Worm (Caenorhabditis elegans): ENCODE data around the gene Y68A4A.10.

Y68A4A.10 gene

DNA sequence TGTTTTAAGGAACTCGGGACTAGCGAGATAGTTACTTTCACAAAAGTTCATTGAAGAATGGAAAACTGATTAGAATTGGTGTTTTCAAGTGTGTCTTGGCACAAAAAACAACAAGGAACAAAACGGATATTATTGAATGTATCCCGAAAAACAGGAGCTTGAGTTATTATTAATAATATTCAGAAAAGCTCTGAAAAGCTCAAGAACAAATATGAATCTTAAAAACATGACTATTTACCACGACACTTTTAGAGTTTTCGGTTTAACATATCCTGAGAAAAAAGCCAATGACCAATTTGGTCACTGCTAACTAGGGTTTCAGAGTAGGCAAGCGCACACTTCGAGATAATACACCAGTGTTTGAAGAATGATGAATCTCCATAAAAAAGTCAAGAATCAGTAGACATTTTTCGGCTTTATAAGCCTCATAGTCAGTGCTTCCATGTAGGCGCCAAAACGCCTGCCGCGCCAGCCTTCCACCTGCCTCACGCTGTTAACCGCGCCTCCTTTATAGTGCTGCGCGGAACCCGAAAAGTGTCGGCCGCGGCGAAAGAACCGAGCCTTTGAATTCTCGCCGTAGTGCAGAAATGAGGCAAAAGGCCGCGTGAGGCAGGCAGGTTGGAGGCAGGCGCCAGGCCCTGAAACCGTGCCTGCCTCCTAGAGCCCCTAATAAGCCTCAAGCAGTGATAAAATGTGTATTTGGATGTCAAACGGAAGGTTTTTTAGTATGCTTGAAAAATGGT is 10.2 kb downstream of the Y68A4A.10 start, which contains the start of gene srh-236:
srh-236 (minus strand) TSS at position 51 of the 743 bp plus-strand sequence.
- no peak for TF ChIP-seq T22C8.4 (GFP tag; IDR thresholded peaks at IDR 0.05)
- TF ChIP-seq cog-1 (tag; optimal IDR thresholded peaks at IDR 0.05), result no peak
- TF ChIP-seq ref-1 (GFP tag; conservative IDR thresholded peaks at IDR 0.05), result no peak
- no peak for TF ChIP-seq flt-1 (GFP tag; IDR thresholded peaks at IDR 0.05)
- TF ChIP-seq tab-1 (GFP tag; IDR thresholded peaks at IDR 0.05), result no peak
- TF ChIP-seq klf-2 (GFP tag; conservative IDR thresholded peaks at IDR 0.05), result no peak
- TF ChIP-seq ztf-29 (GFP tag; IDR thresholded peaks at IDR 0.05), result no peak
- TF ChIP-seq med-1 (GFP tag; optimal IDR thresholded peaks at IDR 0.05; ENCODE audit: insufficient read depth), result no peak
- TF ChIP-seq ztf-23 (GFP tag; IDR thresholded peaks at IDR 0.05), result no peak

DNA sequence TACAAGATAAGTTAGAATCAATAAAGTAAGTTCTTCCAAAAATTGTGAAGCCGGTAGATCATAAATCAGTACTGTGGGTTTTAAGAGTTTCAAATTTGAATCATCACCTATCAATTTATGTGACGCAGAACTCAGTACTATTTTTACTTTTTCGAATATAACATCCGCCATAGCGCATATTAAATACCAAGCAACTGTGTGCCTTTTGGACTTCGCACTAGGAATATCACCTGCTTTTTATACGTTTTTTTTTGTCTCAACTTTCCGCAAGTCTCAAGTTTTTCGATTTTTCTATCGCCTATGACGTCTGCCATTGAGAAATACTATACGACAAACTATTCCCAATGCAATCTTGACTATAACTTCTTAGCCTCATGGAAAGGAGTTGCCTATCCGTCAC is 10.8 kb downstream of the Y68A4A.10 start, which contains the start of gene srh-113:
srh-113 (plus strand) TSS at position 301 of the 400 bp plus-strand sequence.
- no peak for TF ChIP-seq med-1 (GFP tag; optimal IDR thresholded peaks at IDR 0.05; ENCODE audit: insufficient read depth)

DNA sequence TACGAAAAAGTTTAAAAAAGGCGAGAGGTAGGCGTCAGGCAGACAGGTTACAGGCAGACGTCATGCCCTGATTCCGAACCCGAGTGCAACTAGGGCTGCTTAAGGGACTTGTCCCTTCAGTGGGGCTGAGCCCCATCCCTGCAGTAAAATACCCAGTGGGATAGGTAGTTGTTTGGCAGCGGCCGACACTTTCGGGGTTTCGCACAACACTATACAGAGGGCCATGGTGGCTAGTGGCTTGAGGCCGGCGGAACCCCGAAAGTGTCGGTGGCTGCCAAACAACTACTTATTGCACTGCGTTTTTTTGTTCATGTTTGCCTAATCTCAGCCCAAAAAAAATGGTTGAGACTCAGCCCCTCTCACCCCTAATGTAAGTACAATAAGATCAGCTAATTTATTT is 13.7 kb downstream of the Y68A4A.10 start:
- no peak for TF ChIP-seq ref-1 (GFP tag; conservative IDR thresholded peaks at IDR 0.05)
- no peak for TF ChIP-seq T22C8.4 (GFP tag; IDR thresholded peaks at IDR 0.05)
- TF ChIP-seq tab-1 (GFP tag; IDR thresholded peaks at IDR 0.05), result no peak
- no peak for TF ChIP-seq cog-1 (tag; optimal IDR thresholded peaks at IDR 0.05)
- TF ChIP-seq ztf-29 (GFP tag; IDR thresholded peaks at IDR 0.05), result no peak
- no peak for TF ChIP-seq med-1 (GFP tag; optimal IDR thresholded peaks at IDR 0.05; ENCODE audit: insufficient read depth)
- TF ChIP-seq flt-1 (GFP tag; IDR thresholded peaks at IDR 0.05), result no peak
- TF ChIP-seq klf-2 (GFP tag; conservative IDR thresholded peaks at IDR 0.05), result no peak
- TF ChIP-seq ztf-23 (GFP tag; IDR thresholded peaks at IDR 0.05), result no peak

DNA sequence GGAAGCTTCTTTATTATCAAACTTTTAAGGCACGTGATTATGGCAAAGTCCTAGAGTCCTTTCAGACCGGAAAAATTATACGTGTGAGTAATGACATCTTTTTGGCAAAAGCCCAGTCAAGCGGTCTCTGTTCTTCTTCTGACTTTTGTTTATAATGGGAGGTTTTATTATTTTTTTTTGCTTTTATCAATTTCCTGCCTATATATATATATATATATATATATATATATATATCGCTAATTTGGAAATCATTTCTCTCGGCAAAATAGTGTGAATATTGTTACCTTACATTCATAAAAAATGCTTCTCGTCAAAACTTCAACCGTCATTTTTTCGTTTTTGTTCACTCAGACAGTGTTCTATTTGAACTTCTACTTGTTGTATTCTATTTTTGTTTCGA is 15.7 kb downstream of the Y68A4A.10 start, which contains the start of gene srbc-62:
srbc-62 (plus strand) TSS at position 301 of the 400 bp plus-strand sequence.
- TF ChIP-seq med-1 (GFP tag; optimal IDR thresholded peaks at IDR 0.05; ENCODE audit: insufficient read depth), result no peak
- TF ChIP-seq ref-1 (GFP tag; conservative IDR thresholded peaks at IDR 0.05), result no peak
- TF ChIP-seq T22C8.4 (GFP tag; IDR thresholded peaks at IDR 0.05), result no peak
- TF ChIP-seq tab-1 (GFP tag; IDR thresholded peaks at IDR 0.05), result no peak
- TF ChIP-seq cog-1 (tag; optimal IDR thresholded peaks at IDR 0.05), result no peak
- TF ChIP-seq klf-2 (GFP tag; conservative IDR thresholded peaks at IDR 0.05), result no peak
- no peak for TF ChIP-seq ztf-29 (GFP tag; IDR thresholded peaks at IDR 0.05)
- TF ChIP-seq flt-1 (GFP tag; IDR thresholded peaks at IDR 0.05), result no peak
- no peak for TF ChIP-seq ztf-23 (GFP tag; IDR thresholded peaks at IDR 0.05)

ce11 chrV:17220345-17220744 is 18.4 kb downstream of the Y68A4A.10 start, which contains the start of gene srh-109:
TSS of gene srh-109 (minus strand) at chrV:17220445.
- TF ChIP-seq klf-2 (GFP tag; conservative IDR thresholded peaks at IDR 0.05) (no peak), ztf-29 (GFP tag; IDR thresholded peaks at IDR 0.05) (no peak), tab-1 (GFP tag; IDR thresholded peaks at IDR 0.05) (no peak), flt-1 (GFP tag; IDR thresholded peaks at IDR 0.05) (no peak)

- no peak for TF ChIP-seq med-1 (GFP tag; optimal IDR thresholded peaks at IDR 0.05; ENCODE audit: insufficient read depth)
- TF ChIP-seq ztf-29 (GFP tag; IDR thresholded peaks at IDR 0.05), result no peak
- no peak for TF ChIP-seq ztf-23 (GFP tag; IDR thresholded peaks at IDR 0.05)
- TF ChIP-seq cog-1 (tag; optimal IDR thresholded peaks at IDR 0.05), result no peak
- no peak for TF ChIP-seq flt-1 (GFP tag; IDR thresholded peaks at IDR 0.05)
- TF ChIP-seq tab-1 (GFP tag; IDR thresholded peaks at IDR 0.05), result no peak
- TF ChIP-seq ref-1 (GFP tag; conservative IDR thresholded peaks at IDR 0.05), result no peak
- TF ChIP-seq T22C8.4 (GFP tag; IDR thresholded peaks at IDR 0.05), result no peak
- TF ChIP-seq klf-2 (GFP tag; conservative IDR thresholded peaks at IDR 0.05), result no peak
Observed at ce11 chrV:17223305-17223704, 21.4 kb downstream of the Y68A4A.10 start, which contains the start of gene srh-252. TSS of gene srh-252 (minus strand) at chrV:17223405.

ce11 chrV:17225389-17225788 is 23.4 kb downstream of the Y68A4A.10 start, which contains the start of gene scl-25:
TSS of gene scl-25 (plus strand) at chrV:17225689.
- TF ChIP-seq med-1 (GFP tag; optimal IDR thresholded peaks at IDR 0.05; ENCODE audit: insufficient read depth) (no peak), cog-1 (tag; optimal IDR thresholded peaks at IDR 0.05) (no peak), klf-2 (GFP tag; conservative IDR thresholded peaks at IDR 0.05) (no peak), ref-1 (GFP tag; conservative IDR thresholded peaks at IDR 0.05) (no peak), flt-1 (GFP tag; IDR thresholded peaks at IDR 0.05) (no peak), ztf-23 (GFP tag; IDR thresholded peaks at IDR 0.05) (no peak), ztf-29 (GFP tag; IDR thresholded peaks at IDR 0.05) (no peak), T22C8.4 (GFP tag; IDR thresholded peaks at IDR 0.05) (no peak), tab-1 (GFP tag; IDR thresholded peaks at IDR 0.05) (no peak)

- no peak for TF ChIP-seq klf-2 (GFP tag; conservative IDR thresholded peaks at IDR 0.05)
- TF ChIP-seq ref-1 (GFP tag; conservative IDR thresholded peaks at IDR 0.05), result no peak
- no peak for TF ChIP-seq cog-1 (tag; optimal IDR thresholded peaks at IDR 0.05)
Observed at ce11 chrV:17226119-17226518, 24.2 kb downstream of the Y68A4A.10 start, which contains the start of gene srh-112. TSS of gene srh-112 (minus strand) at chrV:17226219.

- no peak for TF ChIP-seq flt-1 (GFP tag; IDR thresholded peaks at IDR 0.05)
- no peak for TF ChIP-seq klf-2 (GFP tag; conservative IDR thresholded peaks at IDR 0.05)
- no peak for TF ChIP-seq T22C8.4 (GFP tag; IDR thresholded peaks at IDR 0.05)
- TF ChIP-seq ztf-29 (GFP tag; IDR thresholded peaks at IDR 0.05), result no peak
- TF ChIP-seq ztf-23 (GFP tag; IDR thresholded peaks at IDR 0.05), result no peak
- TF ChIP-seq ref-1 (GFP tag; conservative IDR thresholded peaks at IDR 0.05), result no peak
- no peak for TF ChIP-seq med-1 (GFP tag; optimal IDR thresholded peaks at IDR 0.05; ENCODE audit: insufficient read depth)
- TF ChIP-seq tab-1 (GFP tag; IDR thresholded peaks at IDR 0.05), result no peak
- no peak for TF ChIP-seq cog-1 (tag; optimal IDR thresholded peaks at IDR 0.05)
Observed at ce11 chrV:17232403-17232802, 30.5 kb downstream of the Y68A4A.10 start.

- TF ChIP-seq T22C8.4 (GFP tag; IDR thresholded peaks at IDR 0.05) (no peak), ztf-23 (GFP tag; IDR thresholded peaks at IDR 0.05) (no peak), ref-1 (GFP tag; conservative IDR thresholded peaks at IDR 0.05) (no peak), cog-1 (tag; optimal IDR thresholded peaks at IDR 0.05) (no peak), flt-1 (GFP tag; IDR thresholded peaks at IDR 0.05) (no peak), klf-2 (GFP tag; conservative IDR thresholded peaks at IDR 0.05) (no peak), ztf-29 (GFP tag; IDR thresholded peaks at IDR 0.05) (no peak), med-1 (GFP tag; optimal IDR thresholded peaks at IDR 0.05; ENCODE audit: insufficient read depth) (no peak), tab-1 (GFP tag; IDR thresholded peaks at IDR 0.05) (no peak)
Observed at ce11 chrV:17236345-17236744, 34.4 kb downstream of the Y68A4A.10 start, which contains the start of gene T19C9.10. TSS of gene T19C9.10 (plus strand) at chrV:17236592.

Data from whole organism, midembryonic.